Worm (Caenorhabditis elegans): ENCODE data around the gene srw-85.

Gene srw-85

ce11 chrV:19443599-19443998, 12.7 kb upstream of the srw-85 start:
- TF ChIP-seq ceh-16 (tag; optimal IDR thresholded peaks at IDR 0.05) (no peak), elt-2 (tag; optimal IDR thresholded peaks at IDR 0.05) (peak; percentile 30)

- no peak for TF ChIP-seq nhr-11 (tag; optimal IDR thresholded peaks at IDR 0.05)
- peak; percentile 49 for TF ChIP-seq elt-2 (tag; optimal IDR thresholded peaks at IDR 0.05)
Observed at ce11 chrV:19436307-19436706, 5.4 kb upstream of the srw-85 start, which contains the start of gene C25F9.14. Gene C25F9.14, plus strand, starts transcription at chrV:19436484.

- TF ChIP-seq pqm-1 (tag; optimal IDR thresholded peaks at IDR 0.05) (peak; percentile 1), daf-12 (tag; optimal IDR thresholded peaks at IDR 0.05) (no peak), elt-2 (tag; optimal IDR thresholded peaks at IDR 0.05) (peak; percentile 60)
Observed at ce11 chrV:19433806-19434437, 3.0 kb upstream of the srw-85 start, which contains the start of gene C25F9.16. Gene C25F9.16, plus strand, starts transcription at chrV:19434387.

- no peak for TF ChIP-seq ceh-9 (tag; optimal IDR thresholded peaks at IDR 0.05)
- no peak for TF ChIP-seq skn-1 (tag; optimal IDR thresholded peaks at IDR 0.05)
- TF ChIP-seq ceh-28 (tag; optimal IDR thresholded peaks at IDR 0.05), result no peak
- TF ChIP-seq elt-2 (tag; optimal IDR thresholded peaks at IDR 0.05), result peak; percentile 12
- TF ChIP-seq nhr-11 (tag; optimal IDR thresholded peaks at IDR 0.05), result no peak
Observed at ce11 chrV:19432972-19433371, 2.0 kb upstream of the srw-85 start, which contains the start of gene C25F9.11. Gene C25F9.11, minus strand, starts transcription at chrV:19433072.

- no peak for TF ChIP-seq fkh-10 (GFP tag; optimal IDR thresholded peaks at IDR 0.05)
- no peak for TF ChIP-seq fos-1 (tag; optimal IDR thresholded peaks at IDR 0.05)
- peak; percentile 40 for TF ChIP-seq elt-2 (tag; optimal IDR thresholded peaks at IDR 0.05)
- no peak for TF ChIP-seq ceh-9 (tag; optimal IDR thresholded peaks at IDR 0.05)
Observed at ce11 chrV:19432030-19432429, 1.1 kb upstream of the srw-85 start.

ce11 chrV:19430351-19430913, 504 bp downstream of the srw-85 start:
- TF ChIP-seq nhr-23 (tag; optimal IDR thresholded peaks at IDR 0.05) (no peak), nhr-28 (tag; optimal IDR thresholded peaks at IDR 0.05) (no peak), ceh-82 (tag; optimal IDR thresholded peaks at IDR 0.05) (no peak), nhr-76 (tag; optimal IDR thresholded peaks at IDR 0.05) (no peak), nhr-11 (tag; optimal IDR thresholded peaks at IDR 0.05) (no peak), ceh-9 (tag; optimal IDR thresholded peaks at IDR 0.05) (no peak), R02D3.7 (tag; optimal IDR thresholded peaks at IDR 0.05) (no peak), aly-2 (tag; optimal IDR thresholded peaks at IDR 0.05) (no peak), eor-1 (tag; optimal IDR thresholded peaks at IDR 0.05) (no peak), egl-27 (tag; optimal IDR thresholded peaks at IDR 0.05) (no peak), nhr-43 (tag; optimal IDR thresholded peaks at IDR 0.05; ENCODE audit: poor library complexity, severe bottlenecking) (no peak), nhr-77 (tag; optimal IDR thresholded peaks at IDR 0.05) (no peak), jun-1 (tag; optimal IDR thresholded peaks at IDR 0.05) (no peak), elt-3 (tag; optimal IDR thresholded peaks at IDR 0.05) (no peak), elt-2 (tag; optimal IDR thresholded peaks at IDR 0.05) (no peak), mdl-1 (tag; optimal IDR thresholded peaks at IDR 0.05) (no peak), mml-1 (tag; optimal IDR thresholded peaks at IDR 0.05) (no peak), zag-1 (tag; optimal IDR thresholded peaks at IDR 0.05) (no peak), lsy-12 (tag; optimal IDR thresholded peaks at IDR 0.05) (no peak)

- TF ChIP-seq hmg-11 (tag; optimal IDR thresholded peaks at IDR 0.05) (no peak), nhr-28 (tag; optimal IDR thresholded peaks at IDR 0.05) (no peak), pqm-1 (tag; optimal IDR thresholded peaks at IDR 0.05) (no peak), egl-5 (tag; optimal IDR thresholded peaks at IDR 0.05) (no peak), nhr-25 (tag; optimal IDR thresholded peaks at IDR 0.05) (peak; percentile 53), nfya-1 (tag; optimal IDR thresholded peaks at IDR 0.05; ENCODE audit: insufficient read depth) (no peak), ceh-9 (tag; optimal IDR thresholded peaks at IDR 0.05) (no peak), ceh-16 (tag; optimal IDR thresholded peaks at IDR 0.05) (no peak), mdl-1 (tag; optimal IDR thresholded peaks at IDR 0.05) (no peak), snpc-4 (tag; optimal IDR thresholded peaks at IDR 0.05) (no peak), elt-1 (tag; optimal IDR thresholded peaks at IDR 0.05) (peak; percentile 99), eor-1 (tag; optimal IDR thresholded peaks at IDR 0.05) (no peak), elt-3 (tag; optimal IDR thresholded peaks at IDR 0.05) (no peak), fos-1 (tag; optimal IDR thresholded peaks at IDR 0.05) (no peak), egl-27 (tag; optimal IDR thresholded peaks at IDR 0.05) (no peak), nhr-23 (tag; optimal IDR thresholded peaks at IDR 0.05) (peak; percentile 28), ama-1 (optimal IDR thresholded peaks at IDR 0.05) (no peak), nhr-43 (tag; optimal IDR thresholded peaks at IDR 0.05; ENCODE audit: poor library complexity, severe bottlenecking) (peak; percentile 21), fkh-10 (GFP tag; optimal IDR thresholded peaks at IDR 0.05) (no peak), unc-39 (tag; optimal IDR thresholded peaks at IDR 0.05) (no peak), skn-1 (tag; optimal IDR thresholded peaks at IDR 0.05) (no peak)
Observed at ce11 chrV:19429605-19430004, 1.3 kb downstream of the srw-85 start.

Data from whole organism, L3 larva.